Fruit fly (Drosophila melanogaster): ENCODE results near the gene CG16758.

DNA sequence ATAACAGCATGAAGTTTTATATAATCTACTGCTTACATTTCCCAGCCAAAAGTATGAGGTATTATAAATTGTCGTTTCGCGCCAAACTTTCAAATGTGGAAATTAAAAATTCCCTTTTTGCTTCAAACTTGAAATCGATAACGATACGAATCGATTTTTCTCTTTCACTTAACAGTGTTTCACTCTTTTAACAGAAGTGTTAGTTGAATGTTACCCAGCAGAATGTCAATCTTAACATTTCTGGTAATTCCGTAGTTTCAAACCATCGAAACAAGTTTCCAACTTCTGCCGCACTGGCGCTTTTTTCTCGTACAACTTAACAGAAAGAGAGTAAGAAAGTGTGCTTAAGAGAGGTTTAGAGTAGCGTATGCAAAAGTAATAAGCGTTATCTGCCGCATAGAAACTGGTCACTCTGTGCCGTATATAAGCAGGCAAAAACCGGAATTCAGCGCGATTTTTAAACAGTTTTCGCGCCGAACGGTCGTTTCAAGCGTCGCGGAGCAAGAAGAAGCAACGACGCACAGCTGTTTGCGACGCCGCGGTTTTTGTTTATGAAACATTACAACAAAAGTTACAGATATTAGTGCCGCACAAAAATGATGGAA lies 36.9 kb downstream of the CG16758 start:
- TF ChIP-seq Hr78 (GFP tag; optimal IDR thresholded peaks at IDR 0.05) (no peak), psq (GFP tag; optimal IDR thresholded peaks at IDR 0.05) (no peak), woc (GFP tag; optimal IDR thresholded peaks at IDR 0.05) (no peak), GATAd (GFP tag; optimal IDR thresholded peaks at IDR 0.05) (no peak), dsf (GFP tag; optimal IDR thresholded peaks at IDR 0.05; ENCODE audit: borderline replicate concordance) (no peak), Dfd (GFP tag; optimal IDR thresholded peaks at IDR 0.05) (no peak), Rel (GFP tag; optimal IDR thresholded peaks at IDR 0.05) (no peak), Rel (tag; optimal IDR thresholded peaks at IDR 0.05) (peak; percentile 33), Hr83 (GFP tag; optimal IDR thresholded peaks at IDR 0.05; ENCODE audit: poor library complexity, severe bottlenecking) (peak; percentile 51), N (GFP tag; optimal IDR thresholded peaks at IDR 0.05) (no peak), Dif (GFP tag; optimal IDR thresholded peaks at IDR 0.05; ENCODE audit: partially characterized antibody) (peak; percentile 70), h (GFP tag; optimal IDR thresholded peaks at IDR 0.05) (peak; percentile 38)

Data from whole organism, wandering third instar larva.